Worm (Caenorhabditis elegans): Measurements from ENCODE around the gene F49F1.4.

Gene F49F1.4

DNA sequence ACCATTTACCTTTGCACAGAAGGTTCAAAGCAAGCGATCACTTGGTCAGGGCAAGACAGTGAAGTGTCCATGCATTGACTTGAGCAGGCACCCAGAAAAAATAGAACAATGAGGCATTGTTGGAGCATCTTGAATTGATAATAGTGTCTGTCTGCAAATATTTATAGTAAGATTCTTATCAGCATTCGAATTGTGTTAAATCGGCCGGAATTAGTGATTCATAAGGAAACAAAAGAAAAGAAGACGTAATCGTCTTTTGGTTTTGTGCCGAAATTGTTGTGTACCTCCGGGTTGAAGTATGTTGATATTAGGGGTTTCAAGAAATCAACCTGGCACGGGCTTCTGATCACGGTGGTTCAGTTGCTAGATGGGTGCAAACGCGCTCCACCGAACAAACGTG lies 4.7 kb upstream of the F49F1.4 start, which contains the start of gene F49F1.5:
TSS of gene F49F1.5 (minus strand) at position 153 of the 400 bp plus-strand sequence.
- TF ChIP-seq unc-62 (GFP tag; optimal IDR thresholded peaks at IDR 0.05): no peak

DNA sequence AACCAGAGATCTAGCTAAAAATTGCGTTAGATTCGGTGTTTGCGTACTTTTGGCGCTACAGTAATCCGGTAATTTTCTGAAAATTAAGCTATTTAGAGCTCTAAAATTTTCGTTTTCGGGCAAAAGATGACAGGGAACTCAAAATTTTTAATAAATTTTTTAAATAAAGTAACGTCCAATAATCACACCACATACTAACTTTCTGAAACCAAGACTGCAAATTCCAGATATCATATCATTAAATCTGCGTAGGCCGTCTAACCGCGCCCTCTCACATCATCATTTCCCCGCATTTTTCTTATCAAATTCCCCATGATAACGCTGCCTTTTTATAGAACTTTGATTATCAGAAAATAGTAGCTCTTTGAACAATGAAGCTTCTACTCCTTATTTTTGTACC lies 1.9 kb upstream of the F49F1.4 start, which contains the start of gene drd-50:
TSS of gene drd-50 (plus strand) at position 301 of the 400 bp plus-strand sequence.
- no peak for TF ChIP-seq unc-62 (GFP tag; optimal IDR thresholded peaks at IDR 0.05)

DNA sequence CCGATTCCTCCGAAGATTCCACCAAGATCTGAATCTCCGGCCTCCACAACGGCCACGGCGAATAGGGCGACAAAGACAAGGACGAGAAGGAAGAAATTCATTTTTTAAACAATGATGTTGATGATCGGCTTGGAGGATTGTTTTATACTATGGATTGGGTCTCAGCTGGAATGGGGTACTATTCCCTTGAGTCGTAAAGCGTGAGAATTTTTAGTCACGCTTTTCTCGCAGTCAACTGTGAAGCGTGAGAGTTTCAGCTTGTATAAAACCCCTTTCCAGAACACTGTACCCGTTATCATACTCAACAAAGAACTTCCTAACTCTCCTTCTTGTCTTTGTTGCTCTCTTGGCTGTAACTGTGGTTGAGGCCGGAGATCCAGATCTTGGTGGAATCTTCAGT lies 1.0 kb downstream of the F49F1.4 start, which contains the start of gene F49F1.15:
TSS of gene F49F1.15 (minus strand) at position 101 of the 400 bp plus-strand sequence.
- TF ChIP-seq unc-62 (GFP tag; optimal IDR thresholded peaks at IDR 0.05): no peak

DNA sequence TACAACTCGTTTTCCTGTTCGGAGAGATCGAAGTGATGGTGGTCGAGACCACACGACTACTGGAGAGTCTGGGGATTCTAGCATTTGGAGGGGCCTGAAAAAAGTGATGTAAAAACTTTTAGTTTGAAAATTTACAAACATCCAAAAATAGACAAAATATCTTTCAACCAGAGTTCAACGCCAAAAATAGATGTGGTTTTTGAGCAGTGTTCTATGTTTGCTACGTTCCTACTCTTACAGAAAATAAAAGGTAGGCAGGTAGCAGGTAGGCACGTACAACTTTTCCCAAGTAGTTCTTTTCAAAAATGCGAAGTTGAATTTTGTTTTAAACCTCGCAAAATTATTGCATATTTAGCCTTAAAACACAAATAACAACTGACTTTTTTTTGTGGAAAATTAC lies 3.1 kb downstream of the F49F1.4 start, which contains the start of gene F49F1.14:
TSS of gene F49F1.14 (minus strand) at position 101 of the 400 bp plus-strand sequence.
- no peak for TF ChIP-seq unc-62 (GFP tag; optimal IDR thresholded peaks at IDR 0.05)

DNA sequence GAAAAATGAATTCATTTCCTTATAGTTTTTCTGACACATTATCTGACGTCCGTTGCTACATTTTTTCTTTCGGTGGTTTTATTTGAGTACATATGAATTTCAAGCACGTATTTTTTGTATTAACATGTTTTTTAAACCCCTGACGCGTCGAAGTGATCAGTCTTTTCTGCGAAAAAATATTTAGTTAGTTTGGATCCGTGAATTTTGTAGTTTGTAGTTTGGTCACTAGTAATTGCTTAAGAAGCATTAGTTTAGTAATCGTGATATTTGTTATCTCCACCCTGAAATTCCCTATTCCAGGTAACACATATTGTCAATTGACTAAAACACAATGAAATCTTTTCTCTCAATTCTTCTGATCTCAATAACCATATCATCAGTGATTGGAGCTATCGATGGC lies 6.8 kb downstream of the F49F1.4 start, which contains the start of gene C35B1.7:
TSS of gene C35B1.7 (plus strand) at position 301 of the 400 bp plus-strand sequence.
- no peak for TF ChIP-seq unc-62 (GFP tag; optimal IDR thresholded peaks at IDR 0.05)

DNA sequence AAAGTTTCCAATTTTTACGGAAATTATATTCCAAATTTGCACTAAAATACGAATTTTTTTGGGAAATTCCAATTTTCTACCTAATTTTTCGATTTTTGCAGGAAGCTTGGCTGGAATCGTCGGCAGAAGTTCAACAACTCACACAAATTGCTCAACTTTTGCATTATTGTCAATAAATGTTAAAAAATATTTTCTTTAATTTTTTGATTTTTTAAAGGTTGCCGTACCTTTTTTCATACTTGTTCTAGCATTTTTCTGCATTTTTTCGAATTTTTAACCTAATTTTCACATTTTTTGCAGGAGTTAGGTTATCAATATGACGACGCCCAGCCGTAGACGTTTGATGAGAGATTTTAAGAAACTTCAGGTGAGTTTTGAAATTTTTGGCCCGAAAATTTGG lies 12.8 kb downstream of the F49F1.4 start, which contains the start of gene ubc-1:
TSS of gene ubc-1 (plus strand) at position 301 of the 400 bp plus-strand sequence.
- no peak for TF ChIP-seq unc-62 (GFP tag; optimal IDR thresholded peaks at IDR 0.05)

DNA sequence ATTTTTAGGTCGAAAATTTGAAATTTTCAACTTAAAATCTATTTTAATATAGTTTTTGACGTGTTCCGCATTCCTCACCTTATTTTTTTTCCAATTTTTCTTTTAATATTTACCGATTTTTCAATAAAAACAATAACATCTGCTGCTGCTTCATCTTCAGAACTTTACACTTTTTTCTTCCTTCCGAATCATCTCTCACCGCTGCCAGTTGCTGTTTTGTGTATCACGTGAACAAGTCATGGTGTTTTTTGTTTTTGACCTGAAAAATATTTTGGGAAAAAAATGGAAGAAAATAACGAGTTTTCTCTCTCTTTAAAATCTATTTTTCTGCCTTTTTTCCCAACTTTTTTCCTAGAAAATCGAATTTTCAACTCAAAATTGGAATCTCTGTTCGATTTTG lies 15.8 kb downstream of the F49F1.4 start:
- TF ChIP-seq unc-62 (GFP tag; optimal IDR thresholded peaks at IDR 0.05): no peak

DNA sequence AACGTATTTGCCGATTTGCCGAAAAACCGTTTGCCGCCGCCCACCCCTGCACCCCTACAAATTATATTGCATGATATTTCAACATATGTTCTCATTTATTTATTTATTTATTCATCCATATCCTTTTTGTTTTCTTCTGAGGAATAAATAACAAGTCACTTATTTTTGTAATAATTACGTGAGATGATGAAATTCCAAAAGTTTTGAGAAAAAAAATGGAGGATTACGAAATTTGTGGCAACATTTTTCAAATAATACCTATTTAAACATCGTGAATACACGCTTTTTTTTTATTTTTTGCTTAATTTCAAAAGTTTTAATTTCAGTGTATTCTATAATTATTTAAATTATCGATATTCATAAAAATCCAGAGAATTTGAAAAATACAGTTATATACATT lies 18.6 kb downstream of the F49F1.4 start:
- no peak for TF ChIP-seq unc-62 (GFP tag; optimal IDR thresholded peaks at IDR 0.05)

DNA sequence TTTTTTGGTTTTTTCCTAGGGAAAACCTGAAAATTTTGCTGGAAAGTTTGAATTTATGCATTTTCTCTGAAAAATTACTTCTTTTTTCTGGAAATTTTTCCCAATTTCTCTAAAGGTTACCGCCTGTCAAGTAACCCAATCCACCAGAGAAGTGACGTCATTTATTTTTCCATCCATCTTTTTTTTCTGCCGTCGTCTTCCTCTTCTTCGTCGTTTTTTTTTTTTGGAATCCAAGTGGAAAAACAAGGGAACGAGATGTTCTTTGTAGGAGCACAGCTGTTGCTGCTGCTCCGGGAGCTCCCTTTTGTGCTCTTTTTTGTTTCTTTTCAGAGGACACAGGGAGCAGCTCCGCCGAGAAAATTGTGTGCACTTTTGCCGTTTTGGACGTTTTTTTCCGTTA lies 21.2 kb downstream of the F49F1.4 start:
- TF ChIP-seq unc-62 (GFP tag; optimal IDR thresholded peaks at IDR 0.05): no peak

DNA sequence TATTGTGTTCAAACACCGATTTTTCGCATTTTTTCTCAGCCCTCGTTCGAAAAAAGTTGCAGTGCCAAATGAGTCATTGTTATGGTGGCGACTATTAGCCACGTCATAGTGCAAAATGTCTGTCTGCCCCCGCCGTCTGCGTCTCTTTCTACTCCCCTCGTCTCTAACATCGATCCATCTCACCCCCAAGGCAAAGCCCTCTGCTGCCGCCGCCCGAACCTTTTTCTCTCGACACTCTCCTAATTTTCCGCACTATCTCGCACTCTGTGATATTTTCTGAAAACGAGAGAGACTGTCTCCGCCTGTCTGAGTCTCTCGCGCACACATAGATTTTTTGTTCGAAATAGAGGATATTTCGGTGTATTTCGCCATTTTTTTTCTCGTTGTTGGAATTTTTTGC lies 22.4 kb downstream of the F49F1.4 start:
- no peak for TF ChIP-seq unc-62 (GFP tag; optimal IDR thresholded peaks at IDR 0.05)

DNA sequence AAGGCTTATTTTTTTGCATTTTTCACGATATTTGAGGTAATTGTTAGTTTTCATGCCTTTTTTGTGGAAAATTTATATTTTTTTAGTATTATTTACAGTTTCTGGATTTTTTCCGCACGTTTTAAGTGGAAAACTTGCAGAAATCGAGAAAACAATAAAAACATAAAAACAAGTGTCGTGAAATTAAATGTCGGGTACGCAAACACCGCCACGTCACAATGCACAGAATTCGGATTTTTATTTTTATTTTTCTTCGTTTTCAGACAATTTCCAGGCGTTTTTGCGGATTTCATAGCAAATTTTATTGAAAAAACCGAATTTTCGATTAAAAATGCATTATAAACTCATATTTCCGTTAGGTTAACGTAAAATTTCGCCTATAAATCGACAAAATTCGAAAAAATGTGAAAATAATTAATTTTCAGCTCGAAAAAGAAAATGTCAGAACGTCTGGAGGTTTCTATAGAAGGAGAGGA lies 29.7 kb downstream of the F49F1.4 start, which contains the start of gene C35B1.2:
TSS of gene C35B1.2 (plus strand) at position 426 of the 476 bp plus-strand sequence.
- TF ChIP-seq unc-62 (GFP tag; optimal IDR thresholded peaks at IDR 0.05): no peak

DNA sequence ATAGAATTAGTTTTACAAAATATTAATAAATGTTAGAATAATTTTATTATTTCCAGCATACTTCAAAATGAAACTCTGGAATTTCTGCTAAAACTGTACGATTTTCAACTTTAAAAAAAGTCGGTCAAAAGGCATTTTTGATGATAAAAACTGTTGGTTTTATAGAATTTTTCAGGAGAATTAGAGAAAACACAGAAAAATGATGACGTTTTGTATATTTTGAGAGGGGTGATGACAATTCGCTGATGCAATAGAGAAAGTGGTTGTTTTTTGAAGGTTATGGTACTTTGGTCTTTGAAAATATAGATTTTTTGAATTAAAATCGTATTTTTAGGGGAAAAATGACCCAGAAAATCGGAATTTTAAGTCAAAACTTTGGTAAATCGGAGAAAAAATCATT lies 30.5 kb downstream of the F49F1.4 start:
- no peak for TF ChIP-seq unc-62 (GFP tag; optimal IDR thresholded peaks at IDR 0.05)

DNA sequence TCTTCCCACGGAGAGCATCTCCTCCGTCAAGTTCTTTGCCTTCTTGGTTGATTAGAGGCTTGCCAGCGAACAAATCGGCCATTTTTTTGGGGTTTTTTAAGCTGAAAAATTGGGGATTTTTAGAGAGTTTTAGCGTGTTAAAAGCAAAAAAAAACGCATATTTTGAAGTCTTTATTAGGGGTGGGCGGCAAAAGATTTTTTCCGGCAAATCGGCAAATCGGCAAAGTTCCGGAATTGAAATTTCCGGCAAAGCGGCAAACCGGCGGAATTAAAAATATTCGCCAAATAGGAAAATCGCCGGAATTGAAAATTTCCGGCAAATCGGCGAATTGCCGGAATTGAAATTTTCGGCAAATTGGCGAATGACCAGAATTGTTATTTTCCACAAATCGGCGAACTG lies 31.4 kb downstream of the F49F1.4 start, which contains the start of gene C35B1.5:
TSS of gene C35B1.5 (minus strand) at position 101 of the 400 bp plus-strand sequence.
- TF ChIP-seq unc-62 (GFP tag; optimal IDR thresholded peaks at IDR 0.05): no peak

DNA sequence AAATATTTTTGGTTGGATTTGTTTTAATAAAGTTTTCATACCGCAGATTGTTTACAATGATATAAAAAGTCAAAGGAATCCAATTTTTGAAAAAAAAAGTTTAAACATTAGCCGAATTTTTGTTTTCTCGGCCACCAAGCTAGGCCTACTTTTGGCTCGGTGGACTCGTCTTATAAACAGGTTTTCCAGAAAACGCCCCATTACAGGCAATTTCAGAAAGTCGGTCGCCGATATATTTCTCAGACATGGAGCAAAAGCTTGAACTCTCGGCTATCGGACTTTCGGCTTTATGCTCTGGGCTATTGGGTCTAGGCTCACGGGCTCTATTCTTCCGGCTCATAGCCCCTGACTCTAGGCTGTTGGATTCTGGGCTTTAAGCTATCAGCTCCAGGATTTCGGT lies 32.4 kb downstream of the F49F1.4 start:
- TF ChIP-seq unc-62 (GFP tag; optimal IDR thresholded peaks at IDR 0.05): no peak

DNA sequence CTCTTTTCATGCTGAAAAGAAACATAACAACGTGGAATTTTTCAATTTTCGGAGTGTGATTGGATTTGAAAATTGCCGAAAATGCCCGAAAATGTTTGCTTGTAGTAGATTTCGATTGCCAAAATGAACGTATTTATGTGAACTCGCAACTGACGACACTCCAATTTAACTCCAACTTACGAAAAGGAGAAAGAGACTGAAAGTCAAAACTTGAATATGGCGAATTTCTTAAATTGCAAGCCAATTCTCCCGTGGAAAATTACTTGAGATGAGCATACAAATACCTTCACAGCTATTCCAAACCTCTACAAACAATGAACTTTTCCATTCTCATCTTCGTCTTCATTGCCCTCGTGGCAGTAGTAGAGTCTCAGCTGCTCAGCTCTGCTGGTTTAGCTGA lies 32.9 kb downstream of the F49F1.4 start:
- TF ChIP-seq unc-62 (GFP tag; optimal IDR thresholded peaks at IDR 0.05): no peak

DNA sequence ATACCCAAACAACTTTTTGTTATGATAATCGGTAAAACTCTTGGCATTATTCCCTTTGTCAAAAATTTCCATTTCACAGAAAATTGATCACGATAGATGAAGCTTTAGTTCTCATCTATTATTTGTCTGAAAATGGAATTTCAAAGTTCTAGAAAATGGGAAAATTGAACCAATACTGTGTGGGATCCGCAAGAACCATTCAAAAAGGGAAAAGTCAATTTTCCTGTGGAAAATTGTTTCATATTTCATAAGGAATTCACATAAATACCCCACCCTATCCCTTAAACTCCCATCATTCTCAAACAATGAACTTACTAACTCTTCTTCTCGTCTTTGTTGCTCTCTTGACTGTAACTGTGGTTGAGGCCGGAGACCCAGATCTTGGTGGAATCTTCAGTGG lies 34.7 kb downstream of the F49F1.4 start, which contains the start of the genes C35B1.9 and C35B1.3:
TSS of gene C35B1.9 (minus strand) at position 101 of the 400 bp plus-strand sequence.
TSS of gene C35B1.3 (plus strand) at position 306 of the 400 bp plus-strand sequence.
- no peak for TF ChIP-seq unc-62 (GFP tag; optimal IDR thresholded peaks at IDR 0.05)

DNA sequence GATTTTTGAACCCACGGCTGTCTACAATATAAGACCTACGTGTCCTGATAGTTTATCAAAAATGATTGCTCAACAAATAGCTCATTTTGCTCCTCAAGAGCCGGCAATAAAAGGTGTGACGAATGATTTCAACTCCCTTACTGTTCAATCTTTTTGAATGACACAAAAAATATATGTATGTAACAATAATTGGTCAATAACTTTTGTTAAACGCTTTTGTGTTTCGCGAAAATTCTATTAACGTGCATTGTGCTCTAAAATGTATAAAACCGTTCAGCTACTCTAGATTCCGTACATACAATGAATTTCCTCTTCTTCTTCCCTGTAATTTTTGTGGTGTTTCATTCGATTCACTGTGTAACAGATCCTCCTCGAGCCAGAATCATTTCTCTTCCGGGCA lies 36.0 kb downstream of the F49F1.4 start, which contains the start of gene C35B1.4:
TSS of gene C35B1.4 (plus strand) at position 301 of the 400 bp plus-strand sequence.
- TF ChIP-seq unc-62 (GFP tag; optimal IDR thresholded peaks at IDR 0.05): no peak
